Worm (Caenorhabditis elegans) whole organism, L3 larva: ENCODE results near the gene Y71H2B.2.

Experiments used
- ama-1 ChIP-seq: fragments of 150-350 bp; optimal IDR thresholded peaks from 2 replicates; lab custom pipeline; 2018
- nhr-23 ChIP-seq: fragments of 150-350 bp; optimal IDR thresholded peaks from 2 replicates; lab custom pipeline; 2014; ENCODE audit warnings: missing biosample characterization, missing genetic modification reagents, missing genetic modification characterization
- pha-4 ChIP-seq: fragments of 150-350 bp; optimal IDR thresholded peaks from 2 replicates; lab custom pipeline; 2014; ENCODE audit warnings: missing biosample characterization, missing genetic modification reagents, missing genetic modification characterization
- pqm-1 ChIP-seq: fragments of 150-350 bp; optimal IDR thresholded peaks from 2 replicates; lab custom pipeline; 2017; ENCODE audit warnings: missing biosample characterization, missing genetic modification characterization, inconsistent platforms
- sea-2 ChIP-seq: fragments of 150-350 bp; sonication (generic microtip); optimal IDR thresholded peaks from 4 replicates; lab custom pipeline; 2014; ENCODE audit warnings: missing biosample characterization, missing genetic modification reagents, missing genetic modification characterization
- snpc-4 ChIP-seq: fragments of 150-350 bp; optimal IDR thresholded peaks from 2 replicates; lab custom pipeline; 2014; ENCODE audit warnings: missing biosample characterization, missing genetic modification characterization
- unc-62 ChIP-seq: fragments of 150-350 bp; sonication (generic microtip); optimal IDR thresholded peaks from 4 replicates; lab custom pipeline; 2014; ENCODE audit warnings: missing biosample characterization, missing genetic modification reagents, missing genetic modification characterization
- ztf-11 ChIP-seq: fragments of 150-350 bp; optimal IDR thresholded peaks from 2 replicates; lab custom pipeline; 2014; ENCODE audit warnings: missing biosample characterization, missing genetic modification characterization

ce11 chrIII:2641659-2642058, 18.7 kb downstream of the Y71H2B.2 start:
- TF ChIP-seq ama-1, result no peak
- TF ChIP-seq nhr-23 (tag; lab: Kevin White, UChicago), result no peak
- no peak for TF ChIP-seq ztf-11 (tag; lab: Kevin White, UChicago)
- TF ChIP-seq unc-62 (GFP tag; lab: Kevin White, UChicago), result no peak
- TF ChIP-seq pqm-1, result no peak
- no peak for TF ChIP-seq pha-4 (tag; lab: Kevin White, UChicago)
- no peak for TF ChIP-seq sea-2 (GFP tag; lab: Kevin White, UChicago)
- TF ChIP-seq snpc-4, result no peak
